Worm (Caenorhabditis elegans): ENCODE data around the gene hsp-60.

hsp-60 gene

DNA sequence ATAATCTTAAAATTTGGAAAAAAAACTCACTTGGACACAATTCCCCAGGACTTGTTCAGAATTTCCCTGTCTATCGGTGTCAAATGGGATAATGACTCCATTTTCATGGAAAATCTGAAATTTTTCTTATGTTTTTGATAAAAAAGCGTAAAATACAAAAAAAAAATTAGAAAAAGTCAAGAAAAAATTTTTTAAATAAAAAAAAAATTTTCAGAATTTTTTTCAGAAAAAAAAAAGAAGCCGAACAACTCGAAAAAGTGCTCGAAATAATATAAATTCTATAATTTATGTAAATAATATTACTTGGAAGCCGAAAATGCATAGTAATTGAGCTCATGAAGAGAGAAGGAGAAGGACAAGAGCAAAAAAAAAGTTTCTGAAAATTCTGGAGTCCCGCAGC, 49.0 kb downstream of the hsp-60 start, which contains the start of gene glb-30:
TSS of gene glb-30 (minus strand) at position 101 of the 400 bp plus-strand sequence.
- TF ChIP-seq lsl-1 (GFP tag; optimal IDR thresholded peaks at IDR 0.05) (no peak), rcor-1 (GFP tag; IDR thresholded peaks at IDR 0.05) (no peak), F55B11.4 (tag; optimal IDR thresholded peaks at IDR 0.05; ENCODE audit: borderline replicate concordance, insufficient read depth) (no peak)

DNA sequence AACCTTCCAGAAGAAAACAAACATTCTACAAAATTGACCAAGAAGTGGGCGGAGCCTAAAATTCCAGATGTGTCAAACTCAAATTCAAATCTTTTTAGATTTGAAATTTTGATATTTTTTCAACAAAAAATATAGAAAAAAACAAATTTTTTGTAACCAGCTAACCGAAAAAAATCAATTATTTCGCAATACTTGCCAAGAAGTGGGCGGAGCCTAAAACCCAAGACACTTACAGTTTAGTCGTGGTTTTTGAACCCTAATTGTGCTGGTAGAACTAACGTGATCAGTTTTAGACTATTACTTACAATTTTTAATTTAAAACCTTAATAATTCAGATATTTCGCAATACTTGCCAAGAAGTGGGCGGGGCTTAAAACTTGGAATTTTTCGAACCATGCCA, 53.8 kb downstream of the hsp-60 start:
- TF ChIP-seq hlh-12 (tag; optimal IDR thresholded peaks at IDR 0.05) (no peak), cebp-1 (GFP tag; IDR thresholded peaks at IDR 0.05) (peak; percentile 34; the same call in 1 of the 2 replicates), cebp-1 (tag; optimal IDR thresholded peaks at IDR 0.05) (peak; percentile 91)

DNA sequence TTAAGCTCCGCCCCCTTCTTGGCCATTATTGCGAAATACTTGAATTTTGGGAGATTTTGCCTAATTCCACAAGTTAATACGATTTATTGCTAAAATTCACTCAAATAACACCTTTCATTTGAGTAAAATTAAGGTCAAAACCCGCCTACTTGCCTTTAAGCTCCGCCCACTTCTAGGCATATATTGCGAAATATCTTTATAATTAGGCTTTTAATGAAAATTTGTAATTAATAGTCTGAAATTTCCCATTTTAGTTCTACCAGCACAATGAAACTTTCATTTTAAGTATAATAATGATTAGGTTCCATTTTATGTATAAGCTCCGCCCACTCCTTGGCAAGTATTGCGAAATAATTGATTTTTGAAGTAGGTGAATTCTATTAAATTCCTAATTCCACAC, 55.2 kb downstream of the hsp-60 start:
- TF ChIP-seq ztf-22 (GFP tag; optimal IDR thresholded peaks at IDR 0.05) (no peak), cebp-1 (GFP tag; IDR thresholded peaks at IDR 0.05) (no peak; the same call in 1 of the 2 replicates), cebp-1 (tag; optimal IDR thresholded peaks at IDR 0.05) (peak; percentile 93), madf-3 (GFP tag; IDR thresholded peaks at IDR 0.05) (no peak), attf-5 (GFP tag; optimal IDR thresholded peaks at IDR 0.05) (no peak), unc-62 (GFP tag; optimal IDR thresholded peaks at IDR 0.05) (no peak), F10E7.11 (tag; optimal IDR thresholded peaks at IDR 0.05) (no peak), sptf-2 (GFP tag; optimal IDR thresholded peaks at IDR 0.05) (no peak)

Data from whole organism, young adult.